Fruit fly (Drosophila melanogaster) whole organism, embryonic: ENCODE data around the gene pbl.

Source experiments
- Antp ChIP-seq: fragments of 200-800 bp; sonication (Bioruptor generic); optimal IDR thresholded peaks from 3 replicates; lab custom pipeline; 2016; ENCODE audit warnings: missing biosample characterization, missing genetic modification characterization
- B-H1 ChIP-seq: fragments of 200-800 bp; sonication (Bioruptor generic); IDR thresholded peaks from 3 replicates; pipeline ENCODE4 v1.3.6; 2022; ENCODE audit warnings: missing biosample characterization, missing genetic modification characterization
- CG10267 ChIP-seq: fragments of 200-800 bp; sonication (Bioruptor generic); optimal IDR thresholded peaks from 2 replicates; lab custom pipeline; 2018; ENCODE audit warnings: missing biosample characterization, mild to moderate bottlenecking, missing genetic modification characterization, moderate library complexity
- CG10462 ChIP-seq: fragments of 200-800 bp; sonication (Bioruptor generic); optimal IDR thresholded peaks from 2 replicates; lab custom pipeline; 2016; ENCODE audit warnings: missing biosample characterization, missing genetic modification characterization
- CG10979 ChIP-seq: fragments of 200-800 bp; sonication (Bioruptor generic); optimal IDR thresholded peaks from 2 replicates; lab custom pipeline; 2018; ENCODE audit warnings: missing biosample characterization, mild to moderate bottlenecking, missing genetic modification characterization, moderate library complexity
- CG11695 ChIP-seq: fragments of 200-800 bp; sonication (Bioruptor generic); IDR thresholded peaks from 3 replicates; pipeline ENCODE4 v1.3.6; 2022; ENCODE audit warnings: missing biosample characterization, missing genetic modification characterization
- CG12071 ChIP-seq: fragments of 200-800 bp; sonication (Bioruptor generic); optimal IDR thresholded peaks from 3 replicates; lab custom pipeline; 2018; ENCODE audit warnings: missing biosample characterization, mild to moderate bottlenecking, missing genetic modification characterization
- CG13624 ChIP-seq: fragments of 200-800 bp; sonication (Bioruptor generic); optimal IDR thresholded peaks from 2 replicates; lab custom pipeline; 2016; ENCODE audit warnings: missing biosample characterization, missing genetic modification characterization
- CG14710 ChIP-seq: fragments of 200-800 bp; sonication (Bioruptor generic); optimal IDR thresholded peaks from 3 replicates; lab custom pipeline; 2019; ENCODE audit warnings: missing biosample characterization, mild to moderate bottlenecking, missing genetic modification characterization, moderate library complexity
- CG17829 ChIP-seq: fragments of 200-800 bp; optimal IDR thresholded peaks from 2 replicates; lab custom pipeline; 2019; ENCODE audit warnings: missing biosample characterization, mild to moderate bottlenecking, missing genetic modification characterization, moderate library complexity
- CG18599 ChIP-seq: fragments of 200-800 bp; sonication (Bioruptor generic); optimal IDR thresholded peaks from 3 replicates; lab custom pipeline; 2017; ENCODE audit warnings: missing biosample characterization, missing genetic modification characterization, mild to moderate bottlenecking, moderate library complexity, missing genetic modification reagents
- CG2199 ChIP-seq: fragments of 200-800 bp; sonication (Bioruptor generic); IDR thresholded peaks from 3 replicates; pipeline ENCODE4 v1.3.6; 2022; ENCODE audit warnings: missing biosample characterization, missing genetic modification characterization
- CG31441 ChIP-seq: fragments of 200-800 bp; sonication (Bioruptor generic); IDR thresholded peaks from 2 replicates; pipeline ENCODE4 v1.3.6; 2022; ENCODE audit warnings: missing biosample characterization, missing genetic modification characterization
- CG3281 ChIP-seq: fragments of 200-800 bp; sonication (Bioruptor generic); optimal IDR thresholded peaks from 3 replicates; lab custom pipeline; 2017; ENCODE audit warnings: missing biosample characterization, mild to moderate bottlenecking, missing genetic modification characterization
- CG4820 ChIP-seq: fragments of 200-800 bp; sonication (Bioruptor generic); optimal IDR thresholded peaks from 3 replicates; lab custom pipeline; 2016; ENCODE audit warnings: missing biosample characterization, missing genetic modification characterization
- CG7786 ChIP-seq: fragments of 200-800 bp; sonication (Bioruptor generic); optimal IDR thresholded peaks from 2 replicates; lab custom pipeline; 2016; ENCODE audit warnings: missing biosample characterization, missing genetic modification characterization
- CG9437 ChIP-seq: fragments of 200-800 bp; sonication (Bioruptor generic); optimal IDR thresholded peaks from 2 replicates; lab custom pipeline; 2018; ENCODE audit warnings: missing biosample characterization, mild to moderate bottlenecking, missing genetic modification characterization
- CG9817 ChIP-seq: fragments of 200-800 bp; sonication (Bioruptor generic); optimal IDR thresholded peaks from 2 replicates; lab custom pipeline; 2018; ENCODE audit warnings: missing biosample characterization, mild to moderate bottlenecking, missing genetic modification characterization, moderate library complexity
- Dek ChIP-seq: fragments of 200-800 bp; sonication (Bioruptor generic); optimal IDR thresholded peaks from 3 replicates; lab custom pipeline; 2019; ENCODE audit warnings: missing biosample characterization, mild to moderate bottlenecking, missing genetic modification characterization, moderate library complexity
- Dip2 ChIP-seq: fragments of 200-800 bp; sonication (Bioruptor generic); IDR thresholded peaks from 2 replicates; pipeline ENCODE4 v1.3.6; 2022; ENCODE audit warnings: missing biosample characterization, missing genetic modification characterization
- Gug ChIP-seq: fragments of 200-800 bp; sonication (Bioruptor generic); IDR thresholded peaks from 4 replicates; pipeline ENCODE4 v1.3.6; 2022; ENCODE audit warnings: missing biosample characterization, missing genetic modification characterization
- HLH54F ChIP-seq: fragments of 200-800 bp; sonication (Bioruptor generic); optimal IDR thresholded peaks from 3 replicates; lab custom pipeline; 2016; ENCODE audit warnings: missing biosample characterization, missing genetic modification characterization
- Hr3 ChIP-seq: fragments of 200-800 bp; sonication (Bioruptor generic); optimal IDR thresholded peaks from 3 replicates; lab custom pipeline; 2016; ENCODE audit warnings: missing biosample characterization, missing genetic modification characterization
- Hsf ChIP-seq: fragments of 200-800 bp; sonication (Bioruptor generic); optimal IDR thresholded peaks from 3 replicates; lab custom pipeline; 2016; ENCODE audit warnings: missing biosample characterization, missing genetic modification characterization
- Lim3 ChIP-seq: fragments of 200-800 bp; sonication (Bioruptor generic); IDR thresholded peaks from 2 replicates; pipeline ENCODE4 v1.3.6; 2022; ENCODE audit warnings: missing biosample characterization, missing genetic modification characterization
- NFAT ChIP-seq: fragments of 200-800 bp; sonication (Bioruptor generic); IDR thresholded peaks from 2 replicates; pipeline ENCODE4 v1.3.6; 2022; ENCODE audit warnings: missing biosample characterization, missing genetic modification characterization
- Nf-YA ChIP-seq: fragments of 200-800 bp; sonication (Bioruptor generic); IDR thresholded peaks from 2 replicates; pipeline ENCODE4 v1.3.6; 2022; ENCODE audit warnings: missing biosample characterization, missing genetic modification characterization
- PHDP ChIP-seq: fragments of 200-800 bp; sonication (Bioruptor generic); optimal IDR thresholded peaks from 3 replicates; lab custom pipeline; 2018; ENCODE audit warnings: missing biosample characterization, mild to moderate bottlenecking, missing genetic modification characterization, moderate library complexity
- Poxn ChIP-seq: fragments of 200-800 bp; sonication (Bioruptor generic); IDR thresholded peaks from 2 replicates; pipeline ENCODE4 v1.3.6; 2022; ENCODE audit warnings: missing biosample characterization, missing genetic modification characterization
- Ravus ChIP-seq: fragments of 200-800 bp; sonication (Bioruptor generic); IDR thresholded peaks from 2 replicates; pipeline ENCODE4 v1.3.6; 2022; ENCODE audit warnings: missing biosample characterization, missing genetic modification characterization
- Rfx ChIP-seq: fragments of 200-800 bp; sonication (Bioruptor generic); IDR thresholded peaks from 2 replicates; pipeline ENCODE4 v1.3.6; 2022; ENCODE audit warnings: missing biosample characterization, missing genetic modification characterization
- Taf1 ChIP-seq: fragments of 200-800 bp; sonication (Bioruptor generic); IDR thresholded peaks from 2 replicates; pipeline ENCODE4 v1.3.6; 2022; ENCODE audit warnings: missing biosample characterization, missing genetic modification characterization
- Trl ChIP-seq, 3 experiments: fragments of >200 bp in 2 of 3; fragments of 200-800 bp in 1 of 3; sonication (Bioruptor generic) in 1 of 3; optimal IDR thresholded peaks; 2 replicates in 1 of 3; 3 replicates in 2 of 3; lab custom pipeline; 2016 to 2017; ENCODE audit warnings: missing biosample characterization in 1 of 3, missing genetic modification characterization in 1 of 3
- bcd ChIP-seq: fragments of 200-800 bp; sonication (Bioruptor generic); optimal IDR thresholded peaks from 2 replicates; lab custom pipeline; 2017; ENCODE audit warnings: missing biosample characterization, mild to moderate bottlenecking, missing genetic modification characterization
- dati ChIP-seq: fragments of 200-800 bp; sonication (Bioruptor generic); IDR thresholded peaks from 2 replicates; pipeline ENCODE4 v1.3.6; 2022; ENCODE audit warnings: missing biosample characterization, missing genetic modification characterization
- dmrt11E ChIP-seq: fragments of 200-800 bp; sonication (Bioruptor generic); optimal IDR thresholded peaks from 3 replicates; lab custom pipeline; 2018; ENCODE audit warnings: missing biosample characterization, mild to moderate bottlenecking, missing genetic modification characterization, moderate library complexity
- fd96Cb ChIP-seq: fragments of 200-800 bp; sonication (Bioruptor generic); optimal IDR thresholded peaks from 2 replicates; lab custom pipeline; 2018; ENCODE audit warnings: missing biosample characterization, mild to moderate bottlenecking, missing genetic modification characterization, moderate library complexity
- gcm ChIP-seq: fragments of 200-800 bp; sonication (Bioruptor generic); optimal IDR thresholded peaks from 2 replicates; lab custom pipeline; 2019; ENCODE audit warnings: missing biosample characterization, mild to moderate bottlenecking, missing genetic modification characterization, moderate library complexity
- gem ChIP-seq: fragments of 200-800 bp; sonication (Bioruptor generic); optimal IDR thresholded peaks from 2 replicates; lab custom pipeline; 2019; ENCODE audit warnings: missing biosample characterization, mild to moderate bottlenecking, missing genetic modification characterization, moderate library complexity
- gt ChIP-seq: fragments of 200-800 bp; sonication (Bioruptor generic); IDR thresholded peaks from 2 replicates; pipeline ENCODE4 v1.3.6; 2022; ENCODE audit warnings: missing biosample characterization, missing genetic modification characterization
- ham ChIP-seq: fragments of 200-800 bp; sonication (Bioruptor generic); IDR thresholded peaks from 2 replicates; pipeline ENCODE4 v1.3.6; 2022; ENCODE audit warnings: missing biosample characterization, missing genetic modification characterization
- lmd ChIP-seq: fragments of 200-800 bp; sonication (Bioruptor generic); IDR thresholded peaks from 2 replicates; pipeline ENCODE4 v1.3.6; 2022; ENCODE audit warnings: missing biosample characterization, missing genetic modification characterization
- oc ChIP-seq: fragments of 200-800 bp; sonication (Bioruptor generic); optimal IDR thresholded peaks from 2 replicates; lab custom pipeline; 2018; ENCODE audit warnings: missing biosample characterization, mild to moderate bottlenecking, missing genetic modification characterization, moderate library complexity
- rib ChIP-seq: fragments of 200-800 bp; sonication (Bioruptor generic); IDR thresholded peaks from 2 replicates; pipeline ENCODE4 v1.3.6; 2022; ENCODE audit warnings: missing biosample characterization, missing genetic modification characterization
- run ChIP-seq: fragments of 200-800 bp; sonication (Bioruptor generic); optimal IDR thresholded peaks from 3 replicates; lab custom pipeline; 2018; ENCODE audit warnings: missing biosample characterization, mild to moderate bottlenecking, missing genetic modification characterization
- shn ChIP-seq: fragments of 200-800 bp; sonication (Bioruptor generic); optimal IDR thresholded peaks from 3 replicates; lab custom pipeline; 2016; ENCODE audit warnings: missing biosample characterization, missing genetic modification characterization
- usp ChIP-seq: fragments of >200 bp; optimal IDR thresholded peaks from 2 replicates; lab custom pipeline; 2017; ENCODE audit warnings: missing biosample characterization, missing genetic modification characterization
- wdn ChIP-seq: fragments of 200-800 bp; sonication (Bioruptor generic); IDR thresholded peaks from 2 replicates; pipeline ENCODE4 v1.3.6; 2022; ENCODE audit warnings: missing biosample characterization, missing genetic modification characterization
- zfh2 ChIP-seq: fragments of 200-800 bp; sonication (Bioruptor generic); optimal IDR thresholded peaks from 2 replicates; lab custom pipeline; 2016; ENCODE audit warnings: missing biosample characterization, missing genetic modification characterization

Gene pbl

dm6 chr3L:7855778-7856625, 55.8 kb downstream of the pbl start (continued):
- TF ChIP-seq Trl (optimal IDR thresholded peaks at IDR 0.05; lab: Kevin White, UChicago) = peak; percentile 50 to 90
- no peak for TF ChIP-seq Trl (GFP tag; optimal IDR thresholded peaks at IDR 0.05; lab: Kevin White, UChicago)
- peak; percentile 71 for TF ChIP-seq oc (tag; lab: Kevin White, UChicago)
- TF ChIP-seq CG2199 (GFP tag; lab: Robert Waterston, UW) = peak; percentile 63; the same call in 1 of the 3 replicates
- peak; percentile 71 for TF ChIP-seq B-H1 (GFP tag; lab: Robert Waterston, UW)
- peak; percentile 81 for TF ChIP-seq CG18599
- TF ChIP-seq CG4820 = peak; percentile 73
- TF ChIP-seq CG17829 = peak; percentile 48
- peak; percentile 33 for TF ChIP-seq run (tag; lab: Kevin White, UChicago)
- TF ChIP-seq CG7786 (GFP tag; lab: Kevin White, UChicago) = no peak
- peak; percentile 43; the same call in 1 of the 2 replicates for TF ChIP-seq wdn (GFP tag; lab: Robert Waterston, UW)
- TF ChIP-seq CG11695 (GFP tag; lab: Robert Waterston, UW) = peak; percentile 91
- no peak for TF ChIP-seq gt (GFP tag; lab: Robert Waterston, UW)
- TF ChIP-seq PHDP = peak; percentile 92
- peak; percentile 17; the same call in 1 of the 2 replicates for TF ChIP-seq NFAT (GFP tag; lab: Robert Waterston, UW)
- TF ChIP-seq Poxn (GFP tag; lab: Robert Waterston, UW) = no peak
- TF ChIP-seq CG10979 (tag; lab: Kevin White, UChicago) = peak; percentile 82
- TF ChIP-seq CG12071 (GFP tag; lab: Kevin White, UChicago) = no peak
- TF ChIP-seq shn (GFP tag; lab: Kevin White, UChicago) = no peak
- TF ChIP-seq CG9437 (GFP tag; lab: Kevin White, UChicago) = peak; percentile 89
- TF ChIP-seq HLH54F (GFP tag; lab: Kevin White, UChicago) = peak; percentile 40
- TF ChIP-seq rib = peak; percentile 59; the same call in 1 of the 2 replicates
- TF ChIP-seq ham (GFP tag; lab: Robert Waterston, UW) = 0 out of 2 replicates have a peak, but pooled peaks have one; percentile 15
- peak; percentile 94 for TF ChIP-seq gem
- TF ChIP-seq dati (GFP tag; lab: Robert Waterston, UW) = no peak
- peak; percentile 56 for TF ChIP-seq CG10462 (GFP tag; lab: Kevin White, UChicago)
- peak; percentile 28 for TF ChIP-seq zfh2 (GFP tag; lab: Kevin White, UChicago)
- peak; percentile 91 for TF ChIP-seq CG3281 (GFP tag; lab: Kevin White, UChicago)
- TF ChIP-seq CG31441 (GFP tag; lab: Robert Waterston, UW) = peak; percentile 71; the same call in 1 of the 2 replicates
- TF ChIP-seq CG14710 = peak; percentile 74
- peak; percentile 77 for TF ChIP-seq Rfx (GFP tag; lab: Robert Waterston, UW)
- peak; percentile 91 for TF ChIP-seq bcd (GFP tag; lab: Kevin White, UChicago)
- peak; percentile 74 for TF ChIP-seq dmrt11E (tag; lab: Kevin White, UChicago)
- TF ChIP-seq usp (GFP tag; lab: Kevin White, UChicago) = no peak
- peak; percentile 84 for TF ChIP-seq fd96Cb (tag; lab: Kevin White, UChicago)
- peak; percentile 81 for TF ChIP-seq Hr3
- TF ChIP-seq CG9817 (tag; lab: Kevin White, UChicago) = peak; percentile 69
- TF ChIP-seq Antp (GFP tag; lab: Kevin White, UChicago) = no peak
- peak; percentile 47; the same call in 1 of the 2 replicates for TF ChIP-seq Nf-YA
- peak; percentile 81 for TF ChIP-seq lmd
- peak; percentile 84 for TF ChIP-seq Dek (tag; lab: Kevin White, UChicago)
- TF ChIP-seq Taf1 (GFP tag; lab: Robert Waterston, UW) = peak; percentile 62
- TF ChIP-seq CG10267 (tag; lab: Kevin White, UChicago) = peak; percentile 79
- no peak for TF ChIP-seq Lim3 (GFP tag; lab: Robert Waterston, UW)
- TF ChIP-seq Dip2 (GFP tag; lab: Robert Waterston, UW) = 0 out of 2 replicates have a peak, but pooled peaks have one; percentile 39
- peak; percentile 23 for TF ChIP-seq gcm (GFP tag; lab: Kevin White, UChicago)
- no peak; the same call in 3 of the 4 replicates for TF ChIP-seq Gug (GFP tag; lab: Robert Waterston, UW)
- TF ChIP-seq Hsf (GFP tag; lab: Kevin White, UChicago) = peak; percentile 33
- TF ChIP-seq Ravus (GFP tag; lab: Robert Waterston, UW) = peak; percentile 73
- TF ChIP-seq CG13624 (GFP tag; lab: Kevin White, UChicago) = peak; percentile 3
